Worm (Caenorhabditis elegans): Measurements from ENCODE around the gene npp-1.
A peak's percentile ranks its signal among the peaks of the same experiment; 100 is the strongest.
"Not testable (repeated sequence)": the region's sequence is repeated elsewhere in the genome, so short reads cannot be mapped to it uniquely, and the experiment has no call there.

Gene npp-1

ce11 chrIV:9884257-9884656 lies 26.0 kb downstream of the npp-1 start, which contains the start of the genes prp-18 and mccc-1 (continued):
- TF ChIP-seq F33H1.4 (GFP tag; IDR thresholded peaks at IDR 0.05) = peak; percentile 47; the same call in 1 of the 2 replicates
- peak; percentile 40 for TF ChIP-seq lsl-1 (GFP tag; optimal IDR thresholded peaks at IDR 0.05)
- peak; percentile 12 for TF ChIP-seq F49E8.2 (tag; optimal IDR thresholded peaks at IDR 0.05; ENCODE audit: insufficient read depth)
- peak; percentile 50; the same call in 1 of the 2 replicates for TF ChIP-seq dox-1 (GFP tag; IDR thresholded peaks at IDR 0.05)
- TF ChIP-seq nhr-80 (tag; optimal IDR thresholded peaks at IDR 0.05) = peak; percentile 33
- TF ChIP-seq snpc-1.3 (tag; optimal IDR thresholded peaks at IDR 0.05; ENCODE audit: insufficient read depth) = peak; percentile 16
- no peak for TF ChIP-seq hlh-26 (GFP tag; conservative IDR thresholded peaks at IDR 0.05)
- TF ChIP-seq snpc-3.4 (tag; optimal IDR thresholded peaks at IDR 0.05) = peak; percentile 8
- TF ChIP-seq F39B2.1 (GFP tag; IDR thresholded peaks at IDR 0.05) = no peak
- no peak for TF ChIP-seq chd-7 (tag; optimal IDR thresholded peaks at IDR 0.05)

DNA sequence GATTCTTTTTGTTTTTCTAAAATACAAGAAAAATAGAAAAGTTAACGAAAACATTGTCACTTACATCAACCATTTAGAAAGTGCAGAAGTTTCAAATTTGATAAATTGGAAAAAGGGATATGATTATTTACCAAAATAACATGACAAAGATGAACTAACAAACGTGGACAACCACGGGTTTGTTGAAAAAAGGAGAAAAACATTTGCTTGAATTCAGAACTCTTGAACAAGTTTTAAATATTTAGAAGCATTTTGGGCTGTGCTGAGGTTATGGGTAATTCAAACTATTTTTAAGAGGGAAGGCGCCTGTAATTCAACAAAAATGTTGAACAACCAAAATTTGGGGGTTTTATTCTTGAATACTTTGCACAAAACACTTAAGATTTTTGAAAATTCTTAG lies 31.6 kb downstream of the npp-1 start, which contains the start of gene ttbk-3:
TSS of gene ttbk-3 (minus strand) at position 101 of the 400 bp plus-strand sequence.
- TF ChIP-seq lin-35 (GFP tag; optimal IDR thresholded peaks at IDR 0.05) (no peak), Y95B8A.8 (GFP tag; IDR thresholded peaks at IDR 0.05) (no peak), nhr-80 (tag; optimal IDR thresholded peaks at IDR 0.05) (no peak), ztf-28 (GFP tag; IDR thresholded peaks at IDR 0.05) (no peak), zfh-2 (GFP tag; conservative IDR thresholded peaks at IDR 0.05) (no peak), pbrm-1 (GFP tag; IDR thresholded peaks at IDR 0.05) (no peak), cebp-1 (GFP tag; IDR thresholded peaks at IDR 0.05) (no peak), cebp-1 (tag; optimal IDR thresholded peaks at IDR 0.05) (no peak), B0019.2 (GFP tag; conservative IDR thresholded peaks at IDR 0.05) (no peak)

- TF ChIP-seq nfya-2 (GFP tag; IDR thresholded peaks at IDR 0.05) = no peak
- TF ChIP-seq F10E7.11 (tag; optimal IDR thresholded peaks at IDR 0.05) = no peak
Observed at ce11 chrIV:9891938-9892337, 33.6 kb downstream of the npp-1 start, which contains the start of gene F32B6.4. Gene F32B6.4, minus strand, starts transcription at chrIV:9892038.

DNA sequence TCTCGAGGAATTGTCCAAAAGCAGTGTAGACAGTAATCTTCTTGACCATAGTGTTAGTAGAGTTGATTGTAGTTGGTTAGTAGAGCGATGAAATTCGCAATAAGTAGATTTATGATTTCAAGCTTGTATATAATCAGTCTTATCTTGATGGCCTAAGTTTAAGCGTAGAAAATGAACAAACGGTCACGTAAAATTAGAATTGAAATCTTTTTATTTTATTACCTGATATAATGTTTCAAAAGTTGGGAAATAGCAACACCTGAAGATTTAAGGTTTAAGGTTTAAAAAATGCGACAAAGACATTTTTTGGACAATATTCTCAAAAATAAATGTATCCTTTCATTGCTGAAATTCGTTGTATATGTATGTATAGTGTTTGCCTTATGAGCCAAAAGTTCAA lies 35.4 kb downstream of the npp-1 start, which contains the start of gene sss-1:
TSS of gene sss-1 (minus strand) at position 101 of the 400 bp plus-strand sequence.
- TF ChIP-seq K11D2.4 (GFP tag; IDR thresholded peaks at IDR 0.05); zfh-2 (GFP tag; conservative IDR thresholded peaks at IDR 0.05); nfya-1 (tag; optimal IDR thresholded peaks at IDR 0.05; ENCODE audit: borderline replicate concordance, insufficient read depth): not testable (repeated sequence)

DNA sequence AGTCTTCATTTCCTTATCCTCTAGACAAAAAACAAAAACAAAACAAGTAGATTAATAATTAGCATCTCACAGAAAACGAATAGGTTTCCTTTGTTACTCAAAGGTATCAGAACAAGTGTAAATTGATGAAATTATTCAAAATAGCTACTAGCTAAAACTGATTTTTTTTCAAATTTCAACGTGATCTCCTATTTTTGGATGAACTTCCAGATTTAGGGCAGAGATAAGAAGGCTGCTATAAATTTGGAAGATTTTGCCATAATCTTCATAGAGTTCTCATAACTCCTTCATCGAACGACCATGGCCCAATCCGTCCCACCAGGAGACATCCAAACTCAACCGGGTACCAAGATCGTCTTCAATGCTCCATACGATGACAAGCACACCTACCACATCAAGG lies 36.0 kb downstream of the npp-1 start, which contains the start of gene msp-77:
TSS of gene msp-77 (plus strand) at position 301 of the 400 bp plus-strand sequence.
- TF ChIP-seq ceh-100 (GFP tag; IDR thresholded peaks at IDR 0.05); T07F8.4 (tag; optimal IDR thresholded peaks at IDR 0.05); nhr-90 (tag; optimal IDR thresholded peaks at IDR 0.05): not testable (repeated sequence)

- TF ChIP-seq lin-54 (GFP tag; optimal IDR thresholded peaks at IDR 0.05) (no peak), atf-7 (tag; optimal IDR thresholded peaks at IDR 0.05) (no peak), zim-3 (tag; optimal IDR thresholded peaks at IDR 0.05) (no peak), K11D2.4 (GFP tag; IDR thresholded peaks at IDR 0.05) (no peak), egrh-3 (GFP tag; IDR thresholded peaks at IDR 0.05) (no peak), attf-5 (GFP tag; optimal IDR thresholded peaks at IDR 0.05) (no peak), tlf-1 (GFP tag; optimal IDR thresholded peaks at IDR 0.05) (no peak), F49E8.2 (tag; optimal IDR thresholded peaks at IDR 0.05; ENCODE audit: insufficient read depth) (no peak), nhr-120 (GFP tag; IDR thresholded peaks at IDR 0.05) (no peak), unc-130 (GFP tag; optimal IDR thresholded peaks at IDR 0.05) (no peak), F37B4.10 (GFP tag; IDR thresholded peaks at IDR 0.05) (no peak), ztf-22 (GFP tag; optimal IDR thresholded peaks at IDR 0.05) (no peak), nhr-80 (tag; optimal IDR thresholded peaks at IDR 0.05) (no peak), B0336.3 (GFP tag; IDR thresholded peaks at IDR 0.05) (no peak), madf-3 (GFP tag; IDR thresholded peaks at IDR 0.05) (no peak), mel-28 (tag; optimal IDR thresholded peaks at IDR 0.05; ENCODE audit: borderline replicate concordance) (no peak), cebp-1 (GFP tag; IDR thresholded peaks at IDR 0.05) (no peak), cebp-1 (tag; optimal IDR thresholded peaks at IDR 0.05) (no peak), somi-1 (GFP tag; optimal IDR thresholded peaks at IDR 0.05) (no peak), chd-7 (tag; optimal IDR thresholded peaks at IDR 0.05) (no peak)
Observed at ce11 chrIV:9895088-9895487, 36.8 kb downstream of the npp-1 start, which contains the start of gene ssp-32. Gene ssp-32, plus strand, starts transcription at chrIV:9895388.

Data from whole organism, young adult.